Fruit fly (Drosophila melanogaster): ENCODE data around the gene CG10469.

The CG10469 gene

dm6 chr3L:6054803-6055202 is 38.3 kb downstream of the CG10469 start, which contains the start of gene tant (continued):
- TF ChIP-seq CG9727 (GFP tag; optimal IDR thresholded peaks at IDR 0.05) (no peak), CG11398 (GFP tag; optimal IDR thresholded peaks at IDR 0.05) (no peak), grau (tag; optimal IDR thresholded peaks at IDR 0.05) (no peak), CG6813 (GFP tag; optimal IDR thresholded peaks at IDR 0.05) (no peak), CG32772 (GFP tag; IDR thresholded peaks at IDR 0.05) (no peak), NK7.1 (GFP tag; optimal IDR thresholded peaks at IDR 0.05) (no peak), Bdp1 (GFP tag; optimal IDR thresholded peaks at IDR 0.05) (peak; percentile 11), gro (GFP tag; optimal IDR thresholded peaks at IDR 0.05) (no peak), Camta (GFP tag; optimal IDR thresholded peaks at IDR 0.05) (peak; percentile 41), CG13424 (tag; optimal IDR thresholded peaks at IDR 0.05) (no peak), CG15479 (GFP tag; optimal IDR thresholded peaks at IDR 0.05) (no peak), nerfin-1 (tag; optimal IDR thresholded peaks at IDR 0.05) (no peak), HmgD (GFP tag; optimal IDR thresholded peaks at IDR 0.05) (peak; percentile 84), CG2129 (GFP tag; IDR thresholded peaks at IDR 0.05; ENCODE audit: partially characterized antibody) (peak; percentile 84), Optix (GFP tag; IDR thresholded peaks at IDR 0.05) (no peak), zen (tag; optimal IDR thresholded peaks at IDR 0.05) (peak; percentile 37), CG7271 (tag; optimal IDR thresholded peaks at IDR 0.05) (no peak), CG12299 (tag; optimal IDR thresholded peaks at IDR 0.05) (no peak), onecut (GFP tag; IDR thresholded peaks at IDR 0.05) (no peak), CG17568 (GFP tag; optimal IDR thresholded peaks at IDR 0.05) (no peak), CG1233 (GFP tag; optimal IDR thresholded peaks at IDR 0.05) (no peak), lmd (GFP tag; IDR thresholded peaks at IDR 0.05) (no peak), CG1024 (GFP tag; IDR thresholded peaks at IDR 0.05) (no peak), CG17361 (GFP tag; IDR thresholded peaks at IDR 0.05) (peak; percentile 57; the same call in 2 of the 3 replicates), Sin3A (optimal IDR thresholded peaks at IDR 0.05) (peak; percentile 88), Hr78 (GFP tag; optimal IDR thresholded peaks at IDR 0.05) (no peak), ap (GFP tag; IDR thresholded peaks at IDR 0.05) (no peak), Bteb2 (GFP tag; optimal IDR thresholded peaks at IDR 0.05) (no peak), Stat92E (GFP tag; optimal IDR thresholded peaks at IDR 0.05) (no peak), kay (GFP tag; optimal IDR thresholded peaks at IDR 0.05) (no peak), chinmo (GFP tag; IDR thresholded peaks at IDR 0.05; ENCODE audit: partially characterized antibody) (peak; percentile 24; the same call in 1 of the 4 replicates), CG12236 (GFP tag; optimal IDR thresholded peaks at IDR 0.05) (no peak), Awh (GFP tag; IDR thresholded peaks at IDR 0.05) (no peak), CG14667 (GFP tag; IDR thresholded peaks at IDR 0.05) (no peak), sc (optimal IDR thresholded peaks at IDR 0.05) (no peak), sc (GFP tag; optimal IDR thresholded peaks at IDR 0.05) (no peak), CG7745 (tag; optimal IDR thresholded peaks at IDR 0.05) (no peak), B-H1 (GFP tag; IDR thresholded peaks at IDR 0.05) (no peak), CG3847 (GFP tag; IDR thresholded peaks at IDR 0.05) (no peak), Dref (GFP tag; IDR thresholded peaks at IDR 0.05) (peak; percentile 84), CG4360 (GFP tag; IDR thresholded peaks at IDR 0.05) (no peak), tll (GFP tag; optimal IDR thresholded peaks at IDR 0.05) (peak; percentile 7 to 33), mirr (GFP tag; optimal IDR thresholded peaks at IDR 0.05) (no peak), CG6689 (GFP tag; IDR thresholded peaks at IDR 0.05) (no peak), C15 (GFP tag; IDR thresholded peaks at IDR 0.05) (no peak), inv (GFP tag; IDR thresholded peaks at IDR 0.05; ENCODE audit: partially characterized antibody) (peak; percentile 92), aop (GFP tag; IDR thresholded peaks at IDR 0.05) (no peak), Doc2 (GFP tag; IDR thresholded peaks at IDR 0.05) (no peak), bcd (GFP tag; optimal IDR thresholded peaks at IDR 0.05) (peak; percentile 8), bab2 (GFP tag; optimal IDR thresholded peaks at IDR 0.05) (no peak), ind (GFP tag; optimal IDR thresholded peaks at IDR 0.05) (no peak), CG2889 (GFP tag; IDR thresholded peaks at IDR 0.05) (no peak)
